Worm (Caenorhabditis elegans) whole organism, L4 larva: Measurements from ENCODE around the gene F38B6.8.

Source experiments
- ama-1 ChIP-seq: fragments of 150-350 bp; optimal IDR thresholded peaks from 2 replicates; lab custom pipeline; 2014; ENCODE audit warnings: inconsistent platforms, mixed read lengths
- dpl-1 ChIP-seq: fragments of 150-350 bp; optimal IDR thresholded peaks from 2 replicates; lab custom pipeline; 2014; ENCODE audit warnings: missing biosample characterization, missing genetic modification reagents, missing genetic modification characterization
- lin-29 ChIP-seq: fragments of 200-800 bp; sonication (Bioruptor generic); IDR thresholded peaks from 2 replicates; pipeline ENCODE4 v1.3.6; 2022; ENCODE audit warnings: missing genetic modification reagents, missing genetic modification characterization, missing compliant biosample characterization
- lin-38 ChIP-seq: fragments of 200-800 bp; sonication (Bioruptor generic); IDR thresholded peaks from 2 replicates; pipeline ENCODE4 v1.3.6; 2022; ENCODE audit warnings: missing genetic modification reagents, missing genetic modification characterization, missing compliant biosample characterization
- lsy-2 ChIP-seq, 2 experiments: fragments of 150-350 bp in 1 of 2; sonication (generic microtip) in 1 of 2; optimal IDR thresholded peaks; 2 replicates each; lab custom pipeline; 2014 to 2017; ENCODE audit warnings: missing biosample characterization in 2 of 2, missing genetic modification characterization in 2 of 2
- mep-1 ChIP-seq: fragments of 150-350 bp; sonication (generic microtip); optimal IDR thresholded peaks from 3 replicates; lab custom pipeline; 2014; ENCODE audit warnings: missing biosample characterization, missing genetic modification characterization
- mxl-2 ChIP-seq: fragments of 200-800 bp; sonication (Bioruptor generic); conservative IDR thresholded peaks from 2 replicates; pipeline ENCODE4 v1.3.6; 2022; ENCODE audit warnings: missing genetic modification reagents, missing genetic modification characterization, missing compliant biosample characterization
- nhr-76 ChIP-seq: fragments of 150-350 bp; optimal IDR thresholded peaks from 2 replicates; lab custom pipeline; 2014; ENCODE audit warnings: missing biosample characterization, missing genetic modification characterization
- php-3 ChIP-seq: fragments of 200-800 bp; sonication (Bioruptor generic); IDR thresholded peaks from 2 replicates; pipeline ENCODE4 v1.3.6; 2022; ENCODE audit warnings: missing genetic modification reagents, missing genetic modification characterization, missing compliant biosample characterization
- pqm-1 ChIP-seq: sonication (generic microtip); optimal IDR thresholded peaks from 2 replicates; lab custom pipeline; 2017; ENCODE audit warnings: missing biosample characterization, missing genetic modification characterization
- unc-39 ChIP-seq: sonication (generic microtip); optimal IDR thresholded peaks from 2 replicates; lab custom pipeline; 2017; ENCODE audit warnings: missing biosample characterization, missing genetic modification characterization
- ztf-11 ChIP-seq: fragments of 150-350 bp; optimal IDR thresholded peaks from 2 replicates; lab custom pipeline; 2014; ENCODE audit warnings: missing biosample characterization, missing genetic modification characterization

- no peak for TF ChIP-seq lin-29 (GFP tag; lab: Robert Waterston, UW)
- no peak for TF ChIP-seq mep-1
- TF ChIP-seq dpl-1 (GFP tag; lab: Kevin White, UChicago), result no peak
- TF ChIP-seq unc-39 (tag; lab: Kevin White, UChicago), result no peak
- no peak for TF ChIP-seq ama-1 (lab: Kevin White, UChicago)
- TF ChIP-seq lin-38 (GFP tag; lab: Robert Waterston, UW), result no peak
- TF ChIP-seq nhr-76, result no peak
- TF ChIP-seq ztf-11 (tag; lab: Kevin White, UChicago), result no peak
- no peak for TF ChIP-seq lsy-2 (tag; optimal IDR thresholded peaks at IDR 0.05; lab: Kevin White, UChicago)
- TF ChIP-seq pqm-1 (tag; lab: Kevin White, UChicago), result peak; percentile 25
- TF ChIP-seq php-3 (GFP tag; lab: Robert Waterston, UW), result no peak
- no peak for TF ChIP-seq mxl-2
Measured at ce11 chrX:6637933-6638332, 44.6 kb downstream of the F38B6.8 start.
